Worm (Caenorhabditis elegans) whole organism, L1 larva: ENCODE data around the gene W02C12.2.

Source experiments
- C04F5.9 ChIP-seq: sonication (generic microtip); optimal IDR thresholded peaks from 2 replicates; lab custom pipeline; 2016; ENCODE audit warnings: missing genetic modification characterization, missing compliant biosample characterization
- C16A3.4 ChIP-seq: fragments of 150-350 bp; optimal IDR thresholded peaks from 2 replicates; lab custom pipeline; 2014; ENCODE audit warnings: missing biosample characterization, missing genetic modification characterization
- C34B4.2 ChIP-seq: sonication (generic microtip); optimal IDR thresholded peaks from 2 replicates; lab custom pipeline; 2017; ENCODE audit warnings: mild to moderate bottlenecking, missing genetic modification characterization, missing compliant biosample characterization
- F16B12.6 ChIP-seq: fragments of 150-350 bp; optimal IDR thresholded peaks from 2 replicates; lab custom pipeline; 2014; ENCODE audit warnings: missing biosample characterization, missing genetic modification characterization
- Y116A8C.19 ChIP-seq: sonication (generic microtip); optimal IDR thresholded peaks from 2 replicates; lab custom pipeline; 2016; ENCODE audit warnings: missing compliant biosample characterization, missing genetic modification characterization, borderline replicate concordance
- alr-1 ChIP-seq: fragments of 200-800 bp; sonication (Bioruptor generic); optimal IDR thresholded peaks from 2 replicates; lab custom pipeline; 2018; ENCODE audit warnings: borderline replicate concordance, mild to moderate bottlenecking, missing genetic modification characterization, missing compliant biosample characterization
- aly-2 ChIP-seq: fragments of 150-350 bp; optimal IDR thresholded peaks from 2 replicates; lab custom pipeline; 2014; ENCODE audit warnings: missing biosample characterization, missing genetic modification characterization
- ceh-8 ChIP-seq: fragments of 200-800 bp; sonication (Bioruptor generic); optimal IDR thresholded peaks from 2 replicates; lab custom pipeline; 2018; ENCODE audit warnings: mild to moderate bottlenecking, missing genetic modification characterization, moderate library complexity, missing compliant biosample characterization
- ceh-90 ChIP-seq: sonication (generic microtip); optimal IDR thresholded peaks from 2 replicates; lab custom pipeline; 2016; ENCODE audit warnings: missing genetic modification characterization, missing compliant biosample characterization
- ces-1 ChIP-seq: fragments of 150-350 bp; optimal IDR thresholded peaks from 2 replicates; lab custom pipeline; 2014; ENCODE audit warnings: missing biosample characterization, missing genetic modification reagents, missing genetic modification characterization
- dsc-1 ChIP-seq: sonication (generic microtip); optimal IDR thresholded peaks from 2 replicates; lab custom pipeline; 2016; ENCODE audit warnings: mild to moderate bottlenecking, missing genetic modification characterization, missing compliant biosample characterization
- efl-1 ChIP-seq, 4 experiments: fragments of 150-350 bp; optimal IDR thresholded peaks in 3 of 4; peaks in 1 of 4; 1 replicate in 1 of 4; 2 replicates in 3 of 4; lab custom pipeline; 2014; ENCODE audit warnings: missing biosample characterization in 2 of 4, missing genetic modification characterization in 2 of 4, missing genetic modification reagents in 2 of 4
- egl-13 ChIP-seq: sonication (generic microtip); optimal IDR thresholded peaks from 2 replicates; lab custom pipeline; 2016; ENCODE audit warnings: missing genotype, missing genetic modification reagents, missing genetic modification characterization, missing compliant biosample characterization
- egl-27 ChIP-seq, 2 experiments: fragments of 150-350 bp in 1 of 2; sonication (generic microtip); optimal IDR thresholded peaks; 3 replicates each; lab custom pipeline; 2017 to 2018; ENCODE audit warnings: missing biosample characterization in 2 of 2, missing genetic modification characterization in 2 of 2, missing genetic modification reagents in 2 of 2
- elt-2 ChIP-seq: sonication (generic microtip); optimal IDR thresholded peaks from 2 replicates; lab custom pipeline; 2016; ENCODE audit warnings: missing genetic modification characterization, mild to moderate bottlenecking, inconsistent platforms, missing compliant biosample characterization, missing genetic modification reagents
- elt-3 ChIP-seq, 6 experiments: fragments of 150-350 bp in 1 of 6; sonication (generic microtip); optimal IDR thresholded peaks; 2 replicates each; lab custom pipeline; 2017 to 2018; ENCODE audit warnings: missing biosample characterization in 6 of 6, missing genetic modification characterization in 6 of 6, inconsistent platforms in 1 of 6
- fkh-10 ChIP-seq: sonication (generic microtip); optimal IDR thresholded peaks from 2 replicates; lab custom pipeline; 2017; ENCODE audit warnings: missing biosample characterization, missing genetic modification reagents, missing genetic modification characterization
- fkh-8 ChIP-seq: sonication (generic microtip); optimal IDR thresholded peaks from 2 replicates; lab custom pipeline; 2016; ENCODE audit warnings: mild to moderate bottlenecking, missing genetic modification characterization, missing compliant biosample characterization
- fos-1 ChIP-seq: fragments of 150-350 bp; optimal IDR thresholded peaks from 2 replicates; lab custom pipeline; 2014; ENCODE audit warnings: missing biosample characterization, missing genetic modification characterization
- hlh-17 ChIP-seq: fragments of 200-800 bp; sonication (Bioruptor generic); optimal IDR thresholded peaks from 2 replicates; lab custom pipeline; 2018; ENCODE audit warnings: missing genetic modification characterization, mild to moderate bottlenecking, missing compliant biosample characterization, moderate library complexity, borderline replicate concordance
- hlh-4 ChIP-seq: sonication (generic microtip); optimal IDR thresholded peaks from 2 replicates; lab custom pipeline; 2016; ENCODE audit warnings: mild to moderate bottlenecking, missing genetic modification characterization, missing compliant biosample characterization
- isw-1 ChIP-seq: fragments of 200-800 bp; sonication (Bioruptor generic); IDR thresholded peaks from 2 replicates; pipeline ENCODE4 v1.3.6; 2022; ENCODE audit warnings: missing genetic modification characterization, missing compliant biosample characterization
- jun-1 ChIP-seq: fragments of 150-350 bp; optimal IDR thresholded peaks from 2 replicates; lab custom pipeline; 2014; ENCODE audit warnings: missing biosample characterization, missing genetic modification reagents, missing genetic modification characterization
- lin-13 ChIP-seq: fragments of 150-350 bp; optimal IDR thresholded peaks from 2 replicates; lab custom pipeline; 2014; ENCODE audit warnings: missing biosample characterization, missing genetic modification reagents, missing genetic modification characterization
- lin-14 ChIP-seq: fragments of 200-800 bp; sonication (Bioruptor generic); optimal IDR thresholded peaks from 2 replicates; lab custom pipeline; 2018; ENCODE audit warnings: mild to moderate bottlenecking, missing genetic modification characterization, moderate library complexity, missing compliant biosample characterization
- lin-15B ChIP-seq: fragments of 150-350 bp; sonication (generic microtip); optimal IDR thresholded peaks from 3 replicates; lab custom pipeline; 2014; ENCODE audit warnings: missing biosample characterization, missing genetic modification characterization
- mab-9 ChIP-seq: fragments of 200-800 bp; sonication (Bioruptor generic); IDR thresholded peaks from 2 replicates; pipeline ENCODE4 v1.3.6; 2022; ENCODE audit warnings: missing genetic modification reagents, missing genetic modification characterization, missing compliant biosample characterization
- mef-2 ChIP-seq: fragments of 150-350 bp; optimal IDR thresholded peaks from 2 replicates; lab custom pipeline; 2014; ENCODE audit warnings: missing biosample characterization, missing genetic modification characterization
- nhr-11 ChIP-seq: fragments of 150-350 bp; optimal IDR thresholded peaks from 2 replicates; lab custom pipeline; 2014; ENCODE audit warnings: missing biosample characterization, missing genetic modification characterization
- nhr-12 ChIP-seq: sonication (generic microtip); optimal IDR thresholded peaks from 2 replicates; lab custom pipeline; 2017; ENCODE audit warnings: missing biosample characterization, missing genetic modification characterization
- nhr-19 ChIP-seq: fragments of 200-800 bp; sonication (Bioruptor generic); conservative IDR thresholded peaks from 2 replicates; pipeline ENCODE4 v1.3.6; 2022; ENCODE audit warnings: missing genetic modification characterization, missing compliant biosample characterization
- nhr-28 ChIP-seq: fragments of 150-350 bp; optimal IDR thresholded peaks from 2 replicates; lab custom pipeline; 2014; ENCODE audit warnings: missing biosample characterization, missing genetic modification characterization
- nhr-47 ChIP-seq: sonication (generic microtip); optimal IDR thresholded peaks from 2 replicates; lab custom pipeline; 2016; ENCODE audit warnings: mild to moderate bottlenecking, missing genetic modification characterization, moderate library complexity, missing compliant biosample characterization
- nhr-71 ChIP-seq: sonication (generic microtip); optimal IDR thresholded peaks from 2 replicates; lab custom pipeline; 2016; ENCODE audit warnings: mild to moderate bottlenecking, missing genetic modification characterization, moderate library complexity, missing compliant biosample characterization
- nhr-76 ChIP-seq: sonication (generic microtip); optimal IDR thresholded peaks from 2 replicates; lab custom pipeline; 2017; ENCODE audit warnings: missing biosample characterization, missing genetic modification characterization
- nhr-84 ChIP-seq: sonication (generic microtip); optimal IDR thresholded peaks from 2 replicates; lab custom pipeline; 2017; ENCODE audit warnings: missing biosample characterization, missing genetic modification characterization
- nhr-85 ChIP-seq: sonication (generic microtip); peaks from one replicate; lab custom pipeline; 2016; ENCODE audit warnings: missing genetic modification characterization, inconsistent platforms, missing compliant biosample characterization
- pax-3 ChIP-seq: fragments of 200-800 bp; sonication (Bioruptor generic); optimal IDR thresholded peaks from 2 replicates; lab custom pipeline; 2018; ENCODE audit warnings: mild to moderate bottlenecking, missing genetic modification characterization, moderate library complexity, missing compliant biosample characterization
- rnt-1 ChIP-seq: sonication (generic microtip); optimal IDR thresholded peaks from 2 replicates; lab custom pipeline; 2016; ENCODE audit warnings: mild to moderate bottlenecking, missing genetic modification characterization, moderate library complexity, missing compliant biosample characterization
- skn-1 ChIP-seq: fragments of 150-350 bp; optimal IDR thresholded peaks from 2 replicates; lab custom pipeline; 2014; ENCODE audit warnings: missing biosample characterization, missing genetic modification characterization
- snu-23 ChIP-seq: sonication (generic microtip); optimal IDR thresholded peaks from 2 replicates; lab custom pipeline; 2016; ENCODE audit warnings: missing genetic modification characterization, missing compliant biosample characterization
- sox-4 ChIP-seq: sonication (generic microtip); optimal IDR thresholded peaks from 2 replicates; lab custom pipeline; 2016; ENCODE audit warnings: missing genetic modification characterization, missing compliant biosample characterization
- swsn-7 ChIP-seq: sonication (generic microtip); optimal IDR thresholded peaks from 2 replicates; lab custom pipeline; 2016; ENCODE audit warnings: missing genetic modification characterization, missing compliant biosample characterization
- tbx-2 ChIP-seq: sonication (generic microtip); optimal IDR thresholded peaks from 2 replicates; lab custom pipeline; 2016; ENCODE audit warnings: missing genetic modification characterization, missing compliant biosample characterization
- tlp-1 ChIP-seq: fragments of 150-350 bp; optimal IDR thresholded peaks from 2 replicates; lab custom pipeline; 2014; ENCODE audit warnings: missing biosample characterization, missing genetic modification characterization
- unc-130 ChIP-seq: fragments of 150-350 bp; optimal IDR thresholded peaks from 2 replicates; lab custom pipeline; 2017; ENCODE audit warnings: missing biosample characterization, missing genetic modification characterization, inconsistent platforms
- unc-62 ChIP-seq: fragments of 150-350 bp; optimal IDR thresholded peaks from 2 replicates; lab custom pipeline; 2014; ENCODE audit warnings: missing biosample characterization, missing genetic modification reagents, missing genetic modification characterization
- ztf-11 ChIP-seq, 2 experiments: sonication (generic microtip); optimal IDR thresholded peaks; 2 replicates each; lab custom pipeline; 2016 to 2017; ENCODE audit warnings: missing genetic modification characterization in 2 of 2, missing biosample characterization in 1 of 2, missing compliant biosample characterization in 1 of 2
- ztf-4 ChIP-seq: fragments of 150-350 bp; optimal IDR thresholded peaks from 2 replicates; lab custom pipeline; 2014; ENCODE audit warnings: missing biosample characterization, missing genetic modification characterization

W02C12.2 gene

DNA sequence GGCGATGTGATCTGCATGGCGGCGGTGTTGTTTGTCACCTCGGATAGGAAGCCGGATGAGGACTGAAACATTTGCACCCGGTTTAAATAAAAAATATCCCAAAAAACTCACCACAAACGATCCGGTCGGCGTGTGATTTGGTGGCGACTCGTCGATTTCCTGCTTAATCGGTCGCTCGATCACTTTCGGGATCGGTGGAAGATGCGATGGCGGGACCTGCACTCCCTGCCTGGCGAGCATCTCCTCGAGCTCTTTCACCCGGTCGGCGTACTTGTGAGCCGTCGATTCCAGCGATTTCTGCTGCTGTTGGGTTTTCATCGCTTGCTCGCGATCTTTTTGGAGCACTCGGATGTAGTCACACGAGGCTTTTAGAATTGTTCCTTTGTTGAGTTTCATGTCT is 8.9 kb upstream of the W02C12.2 start:
- TF ChIP-seq elt-2 (tag; lab: Kevin White, UChicago) (no peak), fkh-10 (GFP tag; lab: Kevin White, UChicago) (no peak), C16A3.4 (tag; lab: Kevin White, UChicago) (no peak), lin-15B (tag; lab: Kevin White, UChicago) (no peak)
- TF ChIP-seq, all 84 proteins: peak for 0

DNA sequence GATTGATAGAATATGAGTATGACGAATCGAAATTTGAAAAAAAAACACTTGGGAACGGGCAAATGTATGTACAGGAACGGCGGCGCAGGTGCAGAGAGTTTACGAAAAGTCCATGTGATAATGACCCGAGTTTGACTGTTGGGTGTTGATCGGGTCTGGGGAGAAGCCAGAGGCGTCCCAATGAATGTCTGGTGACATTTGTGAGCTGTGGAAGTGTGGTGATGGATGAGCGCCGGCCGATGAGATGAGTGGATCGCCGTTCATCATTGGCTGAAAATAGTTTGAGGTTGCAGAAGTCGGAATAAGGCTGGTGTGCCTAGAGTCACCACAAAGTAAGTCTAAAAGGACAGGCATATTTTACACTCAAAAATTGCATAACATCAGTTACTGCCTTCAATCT is 7.9 kb upstream of the W02C12.2 start:
- TF ChIP-seq unc-130 (no peak), ztf-4 (no peak), nhr-85 (peak; percentile 42)

DNA sequence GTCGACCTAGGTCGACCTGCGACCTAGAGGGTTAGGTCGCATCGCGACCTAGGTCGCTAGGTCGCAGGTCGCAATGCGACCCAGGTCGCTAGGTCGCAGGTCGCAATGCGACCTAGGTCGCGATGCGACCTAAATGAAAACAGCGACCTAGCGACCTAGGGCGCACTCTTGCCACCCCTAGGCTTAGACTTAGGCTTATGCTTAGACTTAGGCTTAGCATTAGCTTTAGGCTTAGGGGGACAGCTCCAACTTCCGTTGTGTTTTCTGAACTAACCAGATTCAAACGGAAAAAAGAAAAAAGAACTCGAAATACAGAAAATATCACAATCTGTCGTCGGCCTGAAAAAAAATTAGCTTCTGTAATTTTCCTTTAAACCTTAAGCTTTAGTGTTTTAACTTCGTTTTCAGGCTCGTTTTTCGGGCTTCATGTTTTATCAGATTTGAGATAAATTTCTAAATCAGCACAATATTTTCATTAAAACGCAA is 6.6 kb upstream of the W02C12.2 start:
- TF ChIP-seq lin-14 (GFP tag; lab: Kevin White, UChicago) (no peak), ceh-90 (tag; lab: Kevin White, UChicago) (no peak), alr-1 (tag; lab: Kevin White, UChicago) (no peak), nhr-84 (no peak), nhr-71 (tag; lab: Kevin White, UChicago) (peak; percentile 22), C34B4.2 (tag; lab: Kevin White, UChicago) (no peak), fkh-8 (tag; lab: Kevin White, UChicago) (no peak), efl-1 (optimal IDR thresholded peaks at IDR 0.05; lab: Kevin White, UChicago) (no peak), efl-1 (GFP tag; optimal IDR thresholded peaks at IDR 0.05 in 1 of 2; lab: Kevin White, UChicago) (no peak), nhr-11 (tag; lab: Kevin White, UChicago) (no peak), aly-2 (tag; lab: Kevin White, UChicago) (peak; percentile 73), ceh-8 (GFP tag; lab: Kevin White, UChicago) (no peak), ces-1 (GFP tag; lab: Kevin White, UChicago) (no peak), hlh-17 (GFP tag; lab: Kevin White, UChicago) (no peak), F16B12.6 (tag; lab: Kevin White, UChicago) (no peak), hlh-4 (tag; lab: Kevin White, UChicago) (no peak), jun-1 (no peak), dsc-1 (tag; lab: Kevin White, UChicago) (no peak), sox-4 (no peak), nhr-85 (peak; percentile 78), fos-1 (tag; lab: Kevin White, UChicago) (no peak), C16A3.4 (tag; lab: Kevin White, UChicago) (no peak), nhr-76 (no peak), unc-62 (no peak), mab-9 (GFP tag; lab: Robert Waterston, UW) (no peak; the same call in 1 of the 2 replicates), isw-1 (GFP tag; lab: Robert Waterston, UW) (no peak), C04F5.9 (no peak), egl-13 (tag; lab: Kevin White, UChicago) (no peak), skn-1 (tag; lab: Kevin White, UChicago) (no peak), tlp-1 (tag; lab: Kevin White, UChicago) (no peak), ztf-4 (no peak), nhr-19 (GFP tag; lab: Robert Waterston, UW) (peak; percentile 29), nhr-47 (tag; lab: Kevin White, UChicago) (no peak), elt-3 (tag; optimal IDR thresholded peaks at IDR 0.05; lab: Kevin White, UChicago) (no peak), rnt-1 (tag; lab: Kevin White, UChicago) (peak; percentile 1), snu-23 (GFP tag; lab: Kevin White, UChicago) (no peak), pax-3 (tag; lab: Kevin White, UChicago) (no peak), nhr-28 (no peak), ztf-11 (tag; optimal IDR thresholded peaks at IDR 0.05; lab: Kevin White, UChicago) (no peak), mef-2 (tag; lab: Kevin White, UChicago) (no peak), egl-27 (tag; optimal IDR thresholded peaks at IDR 0.05; lab: Kevin White, UChicago) (no peak), Y116A8C.19 (tag; lab: Kevin White, UChicago) (no peak), nhr-12 (tag; lab: Kevin White, UChicago) (no peak), lin-13 (peak; percentile 32), swsn-7 (no peak), tbx-2 (no peak), fkh-10 (GFP tag; lab: Kevin White, UChicago) (no peak)
